Worm (Caenorhabditis elegans): ENCODE data around the gene F08H9.3.

- TF ChIP-seq nhr-11 (tag; optimal IDR thresholded peaks at IDR 0.05) (no peak), ceh-48 (tag; optimal IDR thresholded peaks at IDR 0.05) (no peak), hlh-30 (tag; optimal IDR thresholded peaks at IDR 0.05; ENCODE audit: insufficient read depth) (peak; percentile 97), fax-1 (tag; optimal IDR thresholded peaks at IDR 0.05) (no peak), npax-4 (tag; optimal IDR thresholded peaks at IDR 0.05) (no peak), pha-2 (tag; optimal IDR thresholded peaks at IDR 0.05) (no peak), elt-2 (tag; optimal IDR thresholded peaks at IDR 0.05) (no peak), madf-2 (tag; optimal IDR thresholded peaks at IDR 0.05) (no peak)
Observed at ce11 chrV:14414964-14415564, 48.1 kb downstream of the F08H9.3 start, which contains the start of the genes nxf-1 and C15H11.11.

All from whole organism, late embryonic.